Worm (Caenorhabditis elegans) whole organism, late embryonic: ENCODE results near the gene K04A8.19.

Experiments
- ahr-1 ChIP-seq: sonication (generic microtip); optimal IDR thresholded peaks from 2 replicates; lab custom pipeline; 2016; ENCODE audit warnings: missing genetic modification characterization, missing compliant biosample characterization
- pat-9 ChIP-seq: fragments of 200-800 bp; sonication (Bioruptor generic); optimal IDR thresholded peaks from 2 replicates; lab custom pipeline; 2018; ENCODE audit warnings: mild to moderate bottlenecking, missing genetic modification characterization, moderate library complexity, missing compliant biosample characterization
- pqm-1 ChIP-seq: sonication (generic microtip); optimal IDR thresholded peaks from 2 replicates; lab custom pipeline; 2016; ENCODE audit warnings: missing genetic modification characterization, missing compliant biosample characterization
- ref-2 ChIP-seq: sonication (generic microtip); optimal IDR thresholded peaks from 2 replicates; lab custom pipeline; 2016; ENCODE audit warnings: missing genetic modification characterization, missing compliant biosample characterization
- sdc-2 ChIP-seq: sonication (generic microtip); optimal IDR thresholded peaks from 2 replicates; lab custom pipeline; 2016; ENCODE audit warnings: missing genotype, missing genetic modification characterization, missing compliant biosample characterization
- tbx-7 ChIP-seq: sonication (generic microtip); optimal IDR thresholded peaks from 2 replicates; lab custom pipeline; 2016; ENCODE audit warnings: missing genotype, missing genetic modification characterization, missing compliant biosample characterization
- unc-55 ChIP-seq: sonication (generic microtip); optimal IDR thresholded peaks from 2 replicates; lab custom pipeline; 2017; ENCODE audit warnings: missing biosample characterization, missing genetic modification reagents, missing genetic modification characterization
- unc-86 ChIP-seq: sonication (generic microtip); optimal IDR thresholded peaks from 2 replicates; lab custom pipeline; 2016; ENCODE audit warnings: missing genetic modification characterization, missing compliant biosample characterization
- zip-5 ChIP-seq: sonication (generic microtip); optimal IDR thresholded peaks from 2 replicates; lab custom pipeline; 2016; ENCODE audit warnings: missing genetic modification characterization, missing compliant biosample characterization

ce11 chrV:6559105-6559504 is 4.9 kb upstream of the K04A8.19 start, which contains the start of gene spp-26:
- no peak for TF ChIP-seq pat-9 (tag; lab: Kevin White, UChicago)
- no peak for TF ChIP-seq zip-5 (tag; lab: Kevin White, UChicago)
- TF ChIP-seq ahr-1 (tag; lab: Kevin White, UChicago), result no peak
- no peak for TF ChIP-seq tbx-7
- TF ChIP-seq sdc-2, result no peak
- no peak for TF ChIP-seq unc-86 (tag; lab: Kevin White, UChicago)
- TF ChIP-seq ref-2, result no peak
- no peak for TF ChIP-seq unc-55 (GFP tag; lab: Kevin White, UChicago)
- TF ChIP-seq pqm-1 (tag; lab: Kevin White, UChicago), result no peak
